Worm (Caenorhabditis elegans) whole organism, L4 larva: Measurements from ENCODE around the gene F36D3.8.
"Not testable (repeated sequence)": the region's sequence is repeated elsewhere in the genome, so short reads cannot be mapped to it uniquely, and the experiment has no call there.

Experiments
- lin-39 ChIP-seq: fragments of 150-350 bp; optimal IDR thresholded peaks from 2 replicates; lab custom pipeline; 2014; ENCODE audit warnings: missing biosample characterization, missing genetic modification reagents, missing genetic modification characterization
- lir-3 ChIP-seq: sonication (generic microtip); optimal IDR thresholded peaks from 2 replicates; lab custom pipeline; 2016; ENCODE audit warnings: mild to moderate bottlenecking, missing genetic modification characterization, missing compliant biosample characterization

- not testable (repeated sequence) for TF ChIP-seq lin-39; lir-3 (tag; lab: Kevin White, UChicago)
These were observed 11.8 kb upstream of the F36D3.8 start, which contains the start of gene F36D3.5 for ce11 chrV:16515140-16515539.
